Fruit fly (Drosophila melanogaster) whole organism, embryonic: ENCODE data around the gene BomBc3.

Experiments
- Abd-B ChIP-seq: fragments of 200-800 bp; sonication (Bioruptor generic); optimal IDR thresholded peaks from 2 replicates; lab custom pipeline; 2018; ENCODE audit warnings: missing biosample characterization, mild to moderate bottlenecking, missing genetic modification characterization, moderate library complexity
- Bdp1 ChIP-seq: fragments of 200-800 bp; sonication (Bioruptor generic); optimal IDR thresholded peaks from 3 replicates; lab custom pipeline; 2016; ENCODE audit warnings: missing biosample characterization, missing genetic modification characterization
- CG10274 ChIP-seq: fragments of 200-800 bp; sonication (Bioruptor generic); optimal IDR thresholded peaks from 3 replicates; lab custom pipeline; 2017; ENCODE audit warnings: missing biosample characterization, mild to moderate bottlenecking, missing genetic modification characterization
- CG11085 ChIP-seq: fragments of 200-800 bp; sonication (Bioruptor generic); IDR thresholded peaks from 2 replicates; pipeline ENCODE4 v1.3.6; 2022; ENCODE audit warnings: missing biosample characterization, missing genetic modification characterization
- CG11398 ChIP-seq: fragments of 200-800 bp; sonication (Bioruptor generic); optimal IDR thresholded peaks from 2 replicates; lab custom pipeline; 2016; ENCODE audit warnings: missing biosample characterization, missing genetic modification characterization
- CG11456 ChIP-seq: fragments of 200-800 bp; sonication (Bioruptor generic); IDR thresholded peaks from 3 replicates; pipeline ENCODE4 v1.3.6; 2022; ENCODE audit warnings: missing biosample characterization, missing genetic modification characterization
- CG12659 ChIP-seq: fragments of 200-800 bp; sonication (Bioruptor generic); optimal IDR thresholded peaks from 3 replicates; lab custom pipeline; 2017; ENCODE audit warnings: mild to moderate bottlenecking, missing biosample characterization, missing genetic modification reagents, missing genetic modification characterization
- CG12744 ChIP-seq: fragments of 200-800 bp; sonication (Bioruptor generic); optimal IDR thresholded peaks from 2 replicates; lab custom pipeline; 2016; ENCODE audit warnings: missing biosample characterization, missing genetic modification characterization
- CG15696 ChIP-seq: fragments of 200-800 bp; sonication (Bioruptor generic); optimal IDR thresholded peaks from 2 replicates; lab custom pipeline; 2019; ENCODE audit warnings: missing biosample characterization, mild to moderate bottlenecking, missing genetic modification characterization, moderate library complexity
- CG17568 ChIP-seq: fragments of 200-800 bp; sonication (Bioruptor generic); optimal IDR thresholded peaks from 2 replicates; lab custom pipeline; 2018; ENCODE audit warnings: missing biosample characterization, mild to moderate bottlenecking, missing genetic modification characterization, moderate library complexity
- CG17612 ChIP-seq: fragments of 200-800 bp; sonication (Bioruptor generic); IDR thresholded peaks from 2 replicates; pipeline ENCODE4 v1.3.6; 2022; ENCODE audit warnings: missing biosample characterization, missing genetic modification characterization
- CG17802 ChIP-seq: fragments of 200-800 bp; sonication (Bioruptor generic); optimal IDR thresholded peaks from 2 replicates; lab custom pipeline; 2018; ENCODE audit warnings: missing biosample characterization, mild to moderate bottlenecking, missing genetic modification characterization, moderate library complexity
- CG18476 ChIP-seq: fragments of 200-800 bp; sonication (Bioruptor generic); optimal IDR thresholded peaks from 2 replicates; lab custom pipeline; 2016; ENCODE audit warnings: missing biosample characterization, mild to moderate bottlenecking, missing genetic modification characterization
- CG30020 ChIP-seq: fragments of 200-800 bp; optimal IDR thresholded peaks from 2 replicates; lab custom pipeline; 2019; ENCODE audit warnings: missing biosample characterization, mild to moderate bottlenecking, missing genetic modification characterization, moderate library complexity
- CG31224 ChIP-seq: fragments of 200-800 bp; sonication (Bioruptor generic); IDR thresholded peaks from 2 replicates; pipeline ENCODE4 v1.3.6; 2022; ENCODE audit warnings: missing biosample characterization, missing genetic modification characterization
- CG31441 ChIP-seq: fragments of 200-800 bp; sonication (Bioruptor generic); IDR thresholded peaks from 2 replicates; pipeline ENCODE4 v1.3.6; 2022; ENCODE audit warnings: missing biosample characterization, missing genetic modification characterization
- CG4820 ChIP-seq: fragments of 200-800 bp; sonication (Bioruptor generic); optimal IDR thresholded peaks from 3 replicates; lab custom pipeline; 2016; ENCODE audit warnings: missing biosample characterization, missing genetic modification characterization
- CG6175 ChIP-seq: fragments of 200-800 bp; sonication (Bioruptor generic); IDR thresholded peaks from 3 replicates; pipeline ENCODE4 v1.3.6; 2022; ENCODE audit warnings: missing biosample characterization, missing genetic modification characterization
- CG6689 ChIP-seq: fragments of 200-800 bp; sonication (Bioruptor generic); IDR thresholded peaks from 2 replicates; pipeline ENCODE4 v1.3.6; 2022; ENCODE audit warnings: missing biosample characterization, missing genetic modification characterization
- CG7372 ChIP-seq: fragments of 200-800 bp; sonication (Bioruptor generic); IDR thresholded peaks from 2 replicates; pipeline ENCODE4 v1.3.6; 2022; ENCODE audit warnings: missing biosample characterization, missing genetic modification characterization
- CG8281 ChIP-seq: fragments of 200-800 bp; sonication (Bioruptor generic); optimal IDR thresholded peaks from 2 replicates; lab custom pipeline; 2018; ENCODE audit warnings: missing biosample characterization, mild to moderate bottlenecking, missing genetic modification characterization, moderate library complexity
- CG8924 ChIP-seq: fragments of 200-800 bp; optimal IDR thresholded peaks from 3 replicates; lab custom pipeline; 2019; ENCODE audit warnings: missing biosample characterization, mild to moderate bottlenecking, missing genetic modification characterization, moderate library complexity
- CG9437 ChIP-seq: fragments of 200-800 bp; sonication (Bioruptor generic); optimal IDR thresholded peaks from 2 replicates; lab custom pipeline; 2018; ENCODE audit warnings: missing biosample characterization, mild to moderate bottlenecking, missing genetic modification characterization
- CG9609 ChIP-seq: fragments of 200-800 bp; sonication (Bioruptor generic); optimal IDR thresholded peaks from 3 replicates; lab custom pipeline; 2016; ENCODE audit warnings: missing biosample characterization, missing genetic modification characterization
- CG9876 ChIP-seq: fragments of 200-800 bp; sonication (Bioruptor generic); optimal IDR thresholded peaks from 2 replicates; lab custom pipeline; 2016; ENCODE audit warnings: missing biosample characterization, missing genetic modification characterization
- Camta ChIP-seq: fragments of 200-800 bp; sonication (Bioruptor generic); optimal IDR thresholded peaks from 2 replicates; lab custom pipeline; 2016; ENCODE audit warnings: missing biosample characterization, missing genetic modification characterization
- Dip2 ChIP-seq: fragments of 200-800 bp; sonication (Bioruptor generic); IDR thresholded peaks from 2 replicates; pipeline ENCODE4 v1.3.6; 2022; ENCODE audit warnings: missing biosample characterization, missing genetic modification characterization
- HHEX ChIP-seq: fragments of 200-800 bp; sonication (Bioruptor generic); optimal IDR thresholded peaks from 3 replicates; lab custom pipeline; 2017; ENCODE audit warnings: missing biosample characterization, mild to moderate bottlenecking, missing genetic modification characterization, missing genetic modification reagents
- HLH3B ChIP-seq: fragments of 200-800 bp; sonication (Bioruptor generic); IDR thresholded peaks from 2 replicates; pipeline ENCODE4 v1.3.6; 2022; ENCODE audit warnings: missing biosample characterization, missing genetic modification characterization
- HLH54F ChIP-seq: fragments of 200-800 bp; sonication (Bioruptor generic); optimal IDR thresholded peaks from 3 replicates; lab custom pipeline; 2016; ENCODE audit warnings: missing biosample characterization, missing genetic modification characterization
- Kr ChIP-seq: fragments of 200-800 bp; sonication (Bioruptor generic); optimal IDR thresholded peaks from 2 replicates; lab custom pipeline; 2017; ENCODE audit warnings: missing biosample characterization, mild to moderate bottlenecking, missing genetic modification characterization
- Max ChIP-seq: fragments of 200-800 bp; sonication (Bioruptor generic); optimal IDR thresholded peaks from 2 replicates; lab custom pipeline; 2016; ENCODE audit warnings: missing biosample characterization, mild to moderate bottlenecking, missing genetic modification characterization
- Neu2 ChIP-seq: fragments of 200-800 bp; sonication (Bioruptor generic); optimal IDR thresholded peaks from 3 replicates; lab custom pipeline; 2016; ENCODE audit warnings: missing biosample characterization, missing genetic modification characterization, borderline replicate concordance
- Taf1 ChIP-seq: fragments of 200-800 bp; sonication (Bioruptor generic); IDR thresholded peaks from 2 replicates; pipeline ENCODE4 v1.3.6; 2022; ENCODE audit warnings: missing biosample characterization, missing genetic modification characterization
- YL-1 ChIP-seq: fragments of 200-800 bp; sonication (Bioruptor generic); optimal IDR thresholded peaks from 3 replicates; lab custom pipeline; 2017; ENCODE audit warnings: missing biosample characterization, mild to moderate bottlenecking, missing genetic modification characterization
- da ChIP-seq: fragments of 200-800 bp; sonication (Bioruptor generic); optimal IDR thresholded peaks from 2 replicates; lab custom pipeline; 2016; ENCODE audit warnings: missing biosample characterization, missing genetic modification characterization
- fru ChIP-seq: fragments of >200 bp; optimal IDR thresholded peaks from 2 replicates; lab custom pipeline; 2017
- gcm2 ChIP-seq: fragments of 200-800 bp; sonication (Bioruptor generic); optimal IDR thresholded peaks from 2 replicates; lab custom pipeline; 2016; ENCODE audit warnings: missing biosample characterization, missing genetic modification characterization
- grn ChIP-seq: fragments of 200-800 bp; sonication (Bioruptor generic); optimal IDR thresholded peaks from 3 replicates; lab custom pipeline; 2017; ENCODE audit warnings: missing biosample characterization, missing genetic modification characterization
- hb ChIP-seq: fragments of 200-800 bp; sonication (Bioruptor generic); IDR thresholded peaks from 3 replicates; pipeline ENCODE4 v1.3.6; 2022; ENCODE audit warnings: missing biosample characterization, missing genetic modification characterization; ENCODE audit not compliant: partially characterized antibody
- jumu ChIP-seq: fragments of 200-800 bp; sonication (Bioruptor generic); optimal IDR thresholded peaks from 3 replicates; lab custom pipeline; 2016; ENCODE audit warnings: missing biosample characterization, missing genetic modification characterization
- lola ChIP-seq, 3 experiments: fragments of >200 bp in 2 of 3; fragments of 200-800 bp in 1 of 3; sonication (Bioruptor generic) in 1 of 3; optimal IDR thresholded peaks; 2 replicates each; lab custom pipeline; 2017 to 2019; ENCODE audit warnings: missing biosample characterization in 3 of 3, missing genetic modification characterization in 3 of 3, mild to moderate bottlenecking in 1 of 3, moderate library complexity in 1 of 3
- odd ChIP-seq: fragments of 200-800 bp; sonication (Bioruptor generic); optimal IDR thresholded peaks from 2 replicates; lab custom pipeline; 2017; ENCODE audit warnings: missing biosample characterization, mild to moderate bottlenecking, missing genetic modification characterization
- p53 ChIP-seq: fragments of 200-800 bp; sonication (Bioruptor generic); optimal IDR thresholded peaks from 2 replicates; lab custom pipeline; 2016; ENCODE audit warnings: missing biosample characterization, missing genetic modification characterization
- peb ChIP-seq: fragments of 200-800 bp; sonication (Bioruptor generic); IDR thresholded peaks from 2 replicates; pipeline ENCODE4 v1.3.6; 2022; ENCODE audit warnings: missing biosample characterization, missing genetic modification characterization
- ranshi ChIP-seq: fragments of 200-800 bp; sonication (Bioruptor generic); IDR thresholded peaks from 2 replicates; pipeline ENCODE4 v1.3.6; 2022; ENCODE audit warnings: missing biosample characterization, missing genetic modification characterization
- slbo ChIP-seq: fragments of 200-800 bp; sonication (Bioruptor generic); IDR thresholded peaks from 2 replicates; pipeline ENCODE4 v1.3.6; 2022; ENCODE audit warnings: missing biosample characterization, missing genetic modification characterization
- sr ChIP-seq: fragments of 200-800 bp; sonication (Bioruptor generic); IDR thresholded peaks from 3 replicates; pipeline ENCODE4 v1.3.6; 2022; ENCODE audit warnings: missing biosample characterization, missing genetic modification characterization
- tgo ChIP-seq: fragments of 200-800 bp; sonication (Bioruptor generic); IDR thresholded peaks from 3 replicates; pipeline ENCODE4 v1.3.6; 2022; ENCODE audit warnings: missing biosample characterization, missing genetic modification characterization
- usp ChIP-seq: fragments of >200 bp; optimal IDR thresholded peaks from 2 replicates; lab custom pipeline; 2017; ENCODE audit warnings: missing biosample characterization, missing genetic modification characterization
- zen ChIP-seq: fragments of 200-800 bp; sonication (Bioruptor generic); optimal IDR thresholded peaks from 3 replicates; lab custom pipeline; 2018; ENCODE audit warnings: missing biosample characterization, mild to moderate bottlenecking, missing genetic modification characterization, moderate library complexity

BomBc3 gene

dm6 chr3R:22133337-22134014 is 46.6 kb downstream of the BomBc3 start, which contains the start of gene SKIP (continued):
- TF ChIP-seq CG9876 (GFP tag; lab: Kevin White, UChicago) (no peak), CG30020 (tag; lab: Kevin White, UChicago) (no peak), gcm2 (no peak), Camta (GFP tag; lab: Kevin White, UChicago) (no peak), grn (GFP tag; lab: Kevin White, UChicago) (no peak), zen (tag; lab: Kevin White, UChicago) (peak; percentile 19), odd (GFP tag; lab: Kevin White, UChicago) (no peak), CG12744 (GFP tag; lab: Kevin White, UChicago) (no peak), HHEX (GFP tag; lab: Kevin White, UChicago) (peak; percentile 24), ranshi (GFP tag; lab: Robert Waterston, UW) (no peak; the same call in 1 of the 2 replicates), Bdp1 (no peak), tgo (GFP tag; lab: Robert Waterston, UW) (no peak), CG11085 (no peak), CG9609 (GFP tag; lab: Kevin White, UChicago) (no peak), Max (peak; percentile 57), Abd-B (GFP tag; lab: Kevin White, UChicago) (no peak), CG7372 (GFP tag; lab: Robert Waterston, UW) (no peak), CG11398 (GFP tag; lab: Kevin White, UChicago) (peak; percentile 36), CG17802 (tag; lab: Kevin White, UChicago) (no peak), Kr (GFP tag; lab: Kevin White, UChicago) (no peak), CG10274 (GFP tag; lab: Kevin White, UChicago) (no peak), CG31441 (GFP tag; lab: Robert Waterston, UW) (peak; percentile 19; the same call in 1 of the 2 replicates), CG8281 (peak; percentile 4), Neu2 (GFP tag; lab: Kevin White, UChicago) (no peak), CG31224 (GFP tag; lab: Robert Waterston, UW) (no peak), CG6175 (GFP tag; lab: Robert Waterston, UW) (no peak), CG8924 (tag; lab: Kevin White, UChicago) (peak; percentile 11), slbo (GFP tag; lab: Robert Waterston, UW) (0 out of 2 replicates have a peak, but pooled peaks have one; percentile 32), hb (peak; percentile 22; the same call in 1 of the 3 replicates), YL-1 (GFP tag; lab: Kevin White, UChicago) (no peak), HLH3B (GFP tag; lab: Robert Waterston, UW) (no peak), CG4820 (GFP tag; lab: Kevin White, UChicago) (no peak), CG12659 (peak; percentile 49), Taf1 (GFP tag; lab: Robert Waterston, UW) (no peak), fru (no peak), CG11456 (GFP tag; lab: Robert Waterston, UW) (peak; percentile 46; the same call in 1 of the 3 replicates), CG6689 (GFP tag; lab: Robert Waterston, UW) (no peak), p53 (GFP tag; lab: Kevin White, UChicago) (no peak), CG15696 (tag; lab: Kevin White, UChicago) (no peak), jumu (GFP tag; lab: Kevin White, UChicago) (no peak), Dip2 (no peak), CG17612 (GFP tag; lab: Robert Waterston, UW) (no peak), lola (GFP tag; optimal IDR thresholded peaks at IDR 0.05; lab: Kevin White, UChicago) (no peak), CG18476 (GFP tag; lab: Kevin White, UChicago) (no peak), CG9437 (GFP tag; lab: Kevin White, UChicago) (no peak), usp (GFP tag; lab: Kevin White, UChicago) (no peak), da (GFP tag; lab: Kevin White, UChicago) (no peak), peb (GFP tag; lab: Robert Waterston, UW) (no peak), CG17568 (GFP tag; lab: Kevin White, UChicago) (no peak), sr (GFP tag; lab: Robert Waterston, UW) (peak; percentile 57; the same call in 1 of the 3 replicates), HLH54F (GFP tag; lab: Kevin White, UChicago) (peak; percentile 13)
